Fruit fly (Drosophila melanogaster) whole organism, embryonic: ENCODE measurements around the gene PGRP-LF.

ENCODE experiments used
- Aef1 ChIP-seq: fragments of 200-800 bp; sonication (Bioruptor generic); IDR thresholded peaks from 3 replicates; pipeline ENCODE4 v1.3.6; 2022; ENCODE audit warnings: missing biosample characterization, missing genetic modification characterization
- Atf6 ChIP-seq: fragments of 200-800 bp; sonication (Bioruptor generic); IDR thresholded peaks from 2 replicates; pipeline ENCODE4 v1.3.6; 2022; ENCODE audit warnings: missing biosample characterization, missing genetic modification characterization
- Bgb ChIP-seq: fragments of 200-800 bp; sonication (Bioruptor generic); IDR thresholded peaks from 2 replicates; pipeline ENCODE4 v1.3.6; 2022; ENCODE audit warnings: missing biosample characterization, missing genetic modification characterization; ENCODE audit not compliant: partially characterized antibody
- Bteb2 ChIP-seq: fragments of 200-800 bp; sonication (Bioruptor generic); optimal IDR thresholded peaks from 2 replicates; lab custom pipeline; 2016; ENCODE audit warnings: missing biosample characterization, missing genetic modification characterization
- CG10274 ChIP-seq: fragments of 200-800 bp; sonication (Bioruptor generic); optimal IDR thresholded peaks from 3 replicates; lab custom pipeline; 2017; ENCODE audit warnings: missing biosample characterization, mild to moderate bottlenecking, missing genetic modification characterization
- CG11085 ChIP-seq: fragments of 200-800 bp; sonication (Bioruptor generic); IDR thresholded peaks from 2 replicates; pipeline ENCODE4 v1.3.6; 2022; ENCODE audit warnings: missing biosample characterization, missing genetic modification characterization
- CG11456 ChIP-seq: fragments of 200-800 bp; sonication (Bioruptor generic); IDR thresholded peaks from 3 replicates; pipeline ENCODE4 v1.3.6; 2022; ENCODE audit warnings: missing biosample characterization, missing genetic modification characterization
- CG12071 ChIP-seq: fragments of 200-800 bp; sonication (Bioruptor generic); optimal IDR thresholded peaks from 3 replicates; lab custom pipeline; 2018; ENCODE audit warnings: missing biosample characterization, mild to moderate bottlenecking, missing genetic modification characterization
- CG1233 ChIP-seq: fragments of 200-800 bp; sonication (Bioruptor generic); optimal IDR thresholded peaks from 4 replicates; lab custom pipeline; 2018; ENCODE audit warnings: missing biosample characterization, mild to moderate bottlenecking, missing genetic modification characterization
- CG13123 ChIP-seq: fragments of 200-800 bp; sonication (Bioruptor generic); optimal IDR thresholded peaks from 2 replicates; lab custom pipeline; 2016; ENCODE audit warnings: missing biosample characterization, missing genetic modification characterization
- CG13894 ChIP-seq: fragments of 200-800 bp; sonication (Bioruptor generic); optimal IDR thresholded peaks from 3 replicates; lab custom pipeline; 2018; ENCODE audit warnings: missing biosample characterization, mild to moderate bottlenecking, missing genetic modification characterization, moderate library complexity
- CG15073 ChIP-seq: fragments of 200-800 bp; sonication (Bioruptor generic); optimal IDR thresholded peaks from 2 replicates; lab custom pipeline; 2016; ENCODE audit warnings: missing biosample characterization, missing genetic modification characterization
- CG1792 ChIP-seq: fragments of 200-800 bp; sonication (Bioruptor generic); optimal IDR thresholded peaks from 2 replicates; lab custom pipeline; 2016; ENCODE audit warnings: missing biosample characterization, missing genetic modification characterization
- CG18262 ChIP-seq: fragments of 200-800 bp; optimal IDR thresholded peaks from 3 replicates; lab custom pipeline; 2019; ENCODE audit warnings: missing biosample characterization, mild to moderate bottlenecking, missing genetic modification characterization, moderate library complexity
- CG32772 ChIP-seq: fragments of 200-800 bp; sonication (Bioruptor generic); IDR thresholded peaks from 2 replicates; pipeline ENCODE4 v1.3.6; 2022; ENCODE audit warnings: missing biosample characterization, missing genetic modification characterization
- CG4282 ChIP-seq: fragments of 200-800 bp; sonication (Bioruptor generic); optimal IDR thresholded peaks from 2 replicates; lab custom pipeline; 2016; ENCODE audit warnings: missing biosample characterization, missing genetic modification characterization
- CG4424 ChIP-seq: fragments of 200-800 bp; sonication (Bioruptor generic); optimal IDR thresholded peaks from 3 replicates; lab custom pipeline; 2016; ENCODE audit warnings: missing biosample characterization, missing genetic modification characterization
- CG4617 ChIP-seq: fragments of 200-800 bp; sonication (Bioruptor generic); optimal IDR thresholded peaks from 3 replicates; lab custom pipeline; 2016; ENCODE audit warnings: missing biosample characterization, missing genetic modification characterization, borderline replicate concordance
- CG5245 ChIP-seq: fragments of 200-800 bp; sonication (Bioruptor generic); optimal IDR thresholded peaks from 3 replicates; lab custom pipeline; 2016; ENCODE audit warnings: missing biosample characterization, missing genetic modification characterization
- CG6272 ChIP-seq: fragments of 200-800 bp; sonication (Bioruptor generic); IDR thresholded peaks from 2 replicates; pipeline ENCODE4 v1.3.6; 2022; ENCODE audit warnings: missing biosample characterization, missing genetic modification characterization
- CG6689 ChIP-seq: fragments of 200-800 bp; sonication (Bioruptor generic); IDR thresholded peaks from 2 replicates; pipeline ENCODE4 v1.3.6; 2022; ENCODE audit warnings: missing biosample characterization, missing genetic modification characterization
- CG8089 ChIP-seq: fragments of 200-800 bp; sonication (Bioruptor generic); optimal IDR thresholded peaks from 3 replicates; lab custom pipeline; 2016; ENCODE audit warnings: missing biosample characterization, missing genetic modification characterization
- CHES-1-like ChIP-seq: fragments of 200-800 bp; sonication (Bioruptor generic); optimal IDR thresholded peaks from 2 replicates; lab custom pipeline; 2016; ENCODE audit warnings: missing biosample characterization, missing genetic modification characterization
- Dbx ChIP-seq: fragments of 200-800 bp; sonication (Bioruptor generic); IDR thresholded peaks from 3 replicates; pipeline ENCODE4 v1.3.6; 2022; ENCODE audit warnings: missing biosample characterization, missing genetic modification characterization
- Drgx ChIP-seq: fragments of 200-800 bp; sonication (Bioruptor generic); IDR thresholded peaks from 2 replicates; pipeline ENCODE4 v1.3.6; 2022; ENCODE audit warnings: missing biosample characterization, missing genetic modification characterization
- Eip74EF ChIP-seq, 2 experiments: fragments of 200-800 bp in 1 of 2; fragments of >200 bp in 1 of 2; sonication (Bioruptor generic) in 1 of 2; optimal IDR thresholded peaks; 2 replicates each; lab custom pipeline; 2017 to 2019; ENCODE audit warnings: missing biosample characterization in 2 of 2, missing genetic modification characterization in 2 of 2, mild to moderate bottlenecking in 1 of 2, moderate library complexity in 1 of 2
- Gsc ChIP-seq: fragments of 200-800 bp; sonication (Bioruptor generic); IDR thresholded peaks from 2 replicates; pipeline ENCODE4 v1.3.6; 2022; ENCODE audit warnings: missing biosample characterization, missing genetic modification characterization
- HLH3B ChIP-seq: fragments of 200-800 bp; sonication (Bioruptor generic); IDR thresholded peaks from 2 replicates; pipeline ENCODE4 v1.3.6; 2022; ENCODE audit warnings: missing biosample characterization, missing genetic modification characterization
- Hey ChIP-seq: fragments of 200-800 bp; sonication (Bioruptor generic); optimal IDR thresholded peaks from 3 replicates; lab custom pipeline; 2018; ENCODE audit warnings: missing biosample characterization, mild to moderate bottlenecking, missing genetic modification characterization
- Meics ChIP-seq: fragments of 200-800 bp; sonication (Bioruptor generic); optimal IDR thresholded peaks from 2 replicates; lab custom pipeline; 2017; ENCODE audit warnings: missing biosample characterization, mild to moderate bottlenecking, missing genetic modification characterization
- NC2β ChIP-seq: fragments of 200-800 bp; sonication (Bioruptor generic); optimal IDR thresholded peaks from 2 replicates; lab custom pipeline; 2016; ENCODE audit warnings: missing biosample characterization, missing genetic modification characterization
- Nf-YA ChIP-seq: fragments of 200-800 bp; sonication (Bioruptor generic); IDR thresholded peaks from 2 replicates; pipeline ENCODE4 v1.3.6; 2022; ENCODE audit warnings: missing biosample characterization, missing genetic modification characterization
- Ravus ChIP-seq: fragments of 200-800 bp; sonication (Bioruptor generic); IDR thresholded peaks from 2 replicates; pipeline ENCODE4 v1.3.6; 2022; ENCODE audit warnings: missing biosample characterization, missing genetic modification characterization
- TFAM ChIP-seq: fragments of 200-800 bp; sonication (Bioruptor generic); optimal IDR thresholded peaks from 2 replicates; lab custom pipeline; 2017; ENCODE audit warnings: missing biosample characterization, missing genetic modification characterization, inconsistent platforms
- ara ChIP-seq: fragments of 200-800 bp; sonication (Bioruptor generic); IDR thresholded peaks from 2 replicates; pipeline ENCODE4 v1.3.6; 2022; ENCODE audit warnings: missing biosample characterization, missing genetic modification characterization
- dm ChIP-seq: fragments of 200-800 bp; sonication (Bioruptor generic); optimal IDR thresholded peaks from 3 replicates; lab custom pipeline; 2016; ENCODE audit warnings: missing biosample characterization, missing genetic modification characterization
- gfzf ChIP-seq: fragments of 200-800 bp; sonication (Bioruptor generic); optimal IDR thresholded peaks from 2 replicates; lab custom pipeline; 2016; ENCODE audit warnings: missing biosample characterization, mild to moderate bottlenecking, missing genetic modification characterization, moderate library complexity
- gsb ChIP-seq: fragments of 200-800 bp; sonication (Bioruptor generic); IDR thresholded peaks from 2 replicates; pipeline ENCODE4 v1.3.6; 2022; ENCODE audit warnings: missing biosample characterization, missing genetic modification characterization
- gt ChIP-seq: fragments of 200-800 bp; sonication (Bioruptor generic); IDR thresholded peaks from 2 replicates; pipeline ENCODE4 v1.3.6; 2022; ENCODE audit warnings: missing biosample characterization, missing genetic modification characterization
- hth ChIP-seq: fragments of >200 bp; optimal IDR thresholded peaks from 2 replicates; lab custom pipeline; 2017; ENCODE audit warnings: inconsistent platforms
- kni ChIP-seq: fragments of 200-800 bp; sonication (Bioruptor generic); optimal IDR thresholded peaks from 3 replicates; lab custom pipeline; 2017; ENCODE audit warnings: mild to moderate bottlenecking, missing biosample characterization, missing genetic modification reagents, missing genetic modification characterization
- onecut ChIP-seq: fragments of 200-800 bp; sonication (Bioruptor generic); IDR thresholded peaks from 2 replicates; pipeline ENCODE4 v1.3.6; 2022; ENCODE audit warnings: missing biosample characterization, missing genetic modification characterization
- pan ChIP-seq, 4 experiments: fragments of >200 bp in 3 of 4; fragments of 200-800 bp in 1 of 4; sonication (Bioruptor generic) in 1 of 4; optimal IDR thresholded peaks in 3 of 4; IDR thresholded peaks in 1 of 4; 2 replicates each; pipeline versions ENCODE4 v1.3.6 to Lab custom; 2017 to 2022; ENCODE audit warnings: missing biosample characterization in 2 of 4, missing genetic modification characterization in 2 of 4, mixed read lengths in 1 of 4
- sens-2 ChIP-seq: fragments of 200-800 bp; sonication (Bioruptor generic); IDR thresholded peaks from 2 replicates; pipeline ENCODE4 v1.3.6; 2022; ENCODE audit warnings: missing biosample characterization, missing genetic modification characterization

PGRP-LF gene

dm6 chr3L:9358713-9359040 lies 9.3 kb downstream of the PGRP-LF start, which contains the start of the genes UGP and Svip (continued):
- no peak for TF ChIP-seq sens-2
- TF ChIP-seq dm (GFP tag; lab: Kevin White, UChicago) = no peak
- no peak for TF ChIP-seq hth (lab: Kevin White, UChicago)
- no peak for TF ChIP-seq Aef1 (GFP tag; lab: Robert Waterston, UW)
- TF ChIP-seq CG8089 = no peak
- no peak for TF ChIP-seq kni (GFP tag; lab: Kevin White, UChicago)
- no peak for TF ChIP-seq Gsc (GFP tag; lab: Robert Waterston, UW)
- TF ChIP-seq pan (optimal IDR thresholded peaks at IDR 0.05; lab: Kevin White, UChicago) = no peak
- no peak for TF ChIP-seq pan (GFP tag; optimal IDR thresholded peaks at IDR 0.05 in 1 of 2, IDR thresholded peaks at IDR 0.05 in 1 of 2)
- TF ChIP-seq CHES-1-like (GFP tag; lab: Kevin White, UChicago) = no peak
- TF ChIP-seq CG1233 (GFP tag; lab: Kevin White, UChicago) = no peak
- no peak for TF ChIP-seq HLH3B (GFP tag; lab: Robert Waterston, UW)
- peak; percentile 27 for TF ChIP-seq CG4282 (GFP tag; lab: Kevin White, UChicago)
- no peak for TF ChIP-seq CG6272
- TF ChIP-seq CG10274 (GFP tag; lab: Kevin White, UChicago) = no peak
- no peak for TF ChIP-seq NC2β (GFP tag; lab: Kevin White, UChicago)
- TF ChIP-seq CG4424 (GFP tag; lab: Kevin White, UChicago) = no peak
- TF ChIP-seq Meics (GFP tag; lab: Kevin White, UChicago) = no peak
- TF ChIP-seq CG13894 (tag; lab: Kevin White, UChicago) = no peak
- TF ChIP-seq CG1792 = no peak
- TF ChIP-seq Ravus (GFP tag; lab: Robert Waterston, UW) = no peak
- TF ChIP-seq onecut (GFP tag; lab: Robert Waterston, UW) = no peak
- TF ChIP-seq Dbx (GFP tag; lab: Robert Waterston, UW) = no peak
- TF ChIP-seq CG32772 (GFP tag; lab: Robert Waterston, UW) = no peak
- no peak for TF ChIP-seq gt (GFP tag; lab: Robert Waterston, UW)
- TF ChIP-seq CG11085 = no peak
- no peak for TF ChIP-seq CG6689
- peak; percentile 52 for TF ChIP-seq CG4617 (GFP tag; lab: Kevin White, UChicago)
- 0 out of 2 replicates have a peak, but pooled peaks have one; percentile 8 for TF ChIP-seq Atf6 (GFP tag; lab: Robert Waterston, UW)
- TF ChIP-seq gfzf (GFP tag; lab: Kevin White, UChicago) = peak; percentile 9
- no peak for TF ChIP-seq CG11456 (GFP tag; lab: Robert Waterston, UW)
- no peak for TF ChIP-seq Eip74EF (GFP tag; optimal IDR thresholded peaks at IDR 0.05; lab: Kevin White, UChicago)
- TF ChIP-seq Nf-YA (GFP tag; lab: Robert Waterston, UW) = no peak
- no peak for TF ChIP-seq Bgb (GFP tag; lab: Robert Waterston, UW)
- no peak for TF ChIP-seq CG18262 (tag; lab: Kevin White, UChicago)
- peak; percentile 65; the same call in 1 of the 2 replicates for TF ChIP-seq Drgx (GFP tag; lab: Robert Waterston, UW)
- no peak for TF ChIP-seq CG12071
- no peak for TF ChIP-seq ara (GFP tag; lab: Robert Waterston, UW)
- no peak for TF ChIP-seq gsb (GFP tag; lab: Robert Waterston, UW)
- TF ChIP-seq Bteb2 (GFP tag; lab: Kevin White, UChicago) = peak; percentile 10
- no peak for TF ChIP-seq CG5245
- TF ChIP-seq Hey (tag; lab: Kevin White, UChicago) = no peak
- no peak for TF ChIP-seq TFAM (GFP tag; lab: Kevin White, UChicago)
- no peak for TF ChIP-seq CG13123 (GFP tag; lab: Kevin White, UChicago)
- no peak for TF ChIP-seq CG15073 (GFP tag; lab: Kevin White, UChicago)
